Worm (Caenorhabditis elegans) whole organism, L3 larva: ENCODE results near the gene ckb-4.

ENCODE experiments used
- R02D3.7 ChIP-seq: fragments of 150-350 bp; optimal IDR thresholded peaks from 2 replicates; lab custom pipeline; 2014; ENCODE audit warnings: missing biosample characterization, missing genetic modification characterization
- ZK546.5 ChIP-seq: sonication (generic microtip); optimal IDR thresholded peaks from 2 replicates; lab custom pipeline; 2017; ENCODE audit warnings: missing biosample characterization, missing genetic modification characterization
- aly-2 ChIP-seq: fragments of 150-350 bp; optimal IDR thresholded peaks from 2 replicates; lab custom pipeline; 2014; ENCODE audit warnings: missing biosample characterization, missing genetic modification characterization
- elt-1 ChIP-seq: fragments of 150-350 bp; optimal IDR thresholded peaks from 2 replicates; lab custom pipeline; 2014; ENCODE audit warnings: missing biosample characterization, missing genetic modification characterization
- elt-2 ChIP-seq: sonication (generic microtip); optimal IDR thresholded peaks from 2 replicates; lab custom pipeline; 2016; ENCODE audit warnings: missing genetic modification reagents, mild to moderate bottlenecking, missing genetic modification characterization, missing compliant biosample characterization
- lin-39 ChIP-seq: fragments of 150-350 bp; optimal IDR thresholded peaks from 2 replicates; lab custom pipeline; 2018; ENCODE audit warnings: missing biosample characterization, missing genetic modification reagents, missing genetic modification characterization
- pha-4 ChIP-seq: fragments of 150-350 bp; optimal IDR thresholded peaks from 2 replicates; lab custom pipeline; 2014; ENCODE audit warnings: missing biosample characterization, missing genetic modification reagents, missing genetic modification characterization
- snpc-4 ChIP-seq: fragments of 150-350 bp; optimal IDR thresholded peaks from 2 replicates; lab custom pipeline; 2014; ENCODE audit warnings: missing biosample characterization, missing genetic modification characterization
- ztf-11 ChIP-seq: fragments of 150-350 bp; optimal IDR thresholded peaks from 2 replicates; lab custom pipeline; 2014; ENCODE audit warnings: missing biosample characterization, missing genetic modification characterization

DNA sequence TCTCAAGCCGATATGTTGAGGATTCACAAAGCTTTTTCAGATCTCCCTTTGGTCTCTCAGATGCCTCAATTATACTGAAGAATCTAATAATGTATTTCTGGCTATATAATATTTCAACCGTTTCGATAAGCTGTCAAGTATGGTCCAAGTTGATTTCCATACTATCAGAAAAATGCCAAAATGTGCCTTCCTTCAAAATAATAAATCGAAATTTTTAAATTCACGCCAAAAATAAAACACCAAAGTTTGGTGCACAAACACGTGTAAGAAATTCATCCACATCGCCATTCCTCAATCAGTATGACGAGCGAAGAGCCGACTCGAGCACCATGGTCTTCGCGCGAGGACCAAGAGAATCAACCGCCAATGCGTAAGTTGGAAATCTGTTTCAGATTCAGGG, 10.3 kb upstream of the ckb-4 start, which contains the start of gene F22F7.11:
- TF ChIP-seq elt-1 (tag; lab: Kevin White, UChicago) (no peak), elt-2 (tag; lab: Kevin White, UChicago) (no peak), snpc-4 (tag; lab: Kevin White, UChicago) (no peak), ZK546.5 (tag; lab: Kevin White, UChicago) (no peak), lin-39 (tag; lab: Kevin White, UChicago) (no peak), ztf-11 (tag; lab: Kevin White, UChicago) (no peak), R02D3.7 (tag; lab: Kevin White, UChicago) (no peak), aly-2 (tag; lab: Kevin White, UChicago) (no peak), pha-4 (no peak)
